Worm (Caenorhabditis elegans): ENCODE data around the gene tbb-4.

Gene tbb-4

ce11 chrX:9397401-9397800 is 39.3 kb downstream of the tbb-4 start, which contains the start of gene fln-2:
Gene fln-2, plus strand, starts transcription at chrX:9397701.
- TF ChIP-seq Y56A3A.18 (GFP tag; IDR thresholded peaks at IDR 0.05), result no peak
- no peak for TF ChIP-seq attf-5 (GFP tag; optimal IDR thresholded peaks at IDR 0.05)
- no peak for TF ChIP-seq xnd-1 (tag; optimal IDR thresholded peaks at IDR 0.05)
- no peak for TF ChIP-seq let-526 (GFP tag; IDR thresholded peaks at IDR 0.05)
- TF ChIP-seq dpff-1 (tag; optimal IDR thresholded peaks at IDR 0.05), result no peak
- no peak for TF ChIP-seq T26A5.8 (tag; optimal IDR thresholded peaks at IDR 0.05)
- no peak for TF ChIP-seq mxl-1 (tag; optimal IDR thresholded peaks at IDR 0.05)
- TF ChIP-seq egl-44 (GFP tag; IDR thresholded peaks at IDR 0.05), result no peak
- no peak for TF ChIP-seq ztf-26 (tag; optimal IDR thresholded peaks at IDR 0.05)
- TF ChIP-seq tbp1 (GFP tag; optimal IDR thresholded peaks at IDR 0.05), result no peak
- TF ChIP-seq gei-17 (GFP tag; optimal IDR thresholded peaks at IDR 0.05), result no peak
- TF ChIP-seq Y53F4B.3 (GFP tag; IDR thresholded peaks at IDR 0.05), result no peak
- TF ChIP-seq mcd-1 (GFP tag; IDR thresholded peaks at IDR 0.05), result no peak
- TF ChIP-seq nhr-27 (tag; optimal IDR thresholded peaks at IDR 0.05), result no peak
- no peak for TF ChIP-seq zfh-2 (GFP tag; conservative IDR thresholded peaks at IDR 0.05)
- TF ChIP-seq efl-1 (GFP tag; optimal IDR thresholded peaks at IDR 0.05), result no peak
- no peak for TF ChIP-seq B0261.1 (tag; optimal IDR thresholded peaks at IDR 0.05)
- TF ChIP-seq ekl-4 (GFP tag; IDR thresholded peaks at IDR 0.05), result no peak

- TF ChIP-seq zfh-2 (GFP tag; conservative IDR thresholded peaks at IDR 0.05) (no peak), hrde-1 (tag; optimal IDR thresholded peaks at IDR 0.05; ENCODE audit: borderline replicate concordance) (no peak), F39B2.1 (GFP tag; IDR thresholded peaks at IDR 0.05) (no peak), madf-10 (tag; optimal IDR thresholded peaks at IDR 0.05) (no peak), ekl-4 (GFP tag; IDR thresholded peaks at IDR 0.05) (no peak), F49E8.2 (tag; optimal IDR thresholded peaks at IDR 0.05; ENCODE audit: insufficient read depth) (no peak), aptf-3 (GFP tag; IDR thresholded peaks at IDR 0.05) (no peak), bed-1 (GFP tag; IDR thresholded peaks at IDR 0.05) (no peak), B0019.2 (GFP tag; conservative IDR thresholded peaks at IDR 0.05) (no peak), attf-3 (GFP tag; conservative IDR thresholded peaks at IDR 0.05) (no peak), hmg-1.2 (GFP tag; IDR thresholded peaks at IDR 0.05) (no peak), nhr-90 (tag; optimal IDR thresholded peaks at IDR 0.05) (no peak), ceh-27 (GFP tag; optimal IDR thresholded peaks at IDR 0.05) (no peak), ets-4 (GFP tag; optimal IDR thresholded peaks at IDR 0.05) (no peak), ZK185.1 (tag; optimal IDR thresholded peaks at IDR 0.05; ENCODE audit: poor library complexity, severe bottlenecking) (no peak), egl-18 (GFP tag; IDR thresholded peaks at IDR 0.05) (no peak)
Measured at ce11 chrX:9393750-9394149, 42.9 kb downstream of the tbb-4 start, which contains the start of gene C23F12.9. Gene C23F12.9, plus strand, starts transcription at chrX:9394050.

- TF ChIP-seq aptf-3 (GFP tag; IDR thresholded peaks at IDR 0.05) (no peak), somi-1 (GFP tag; optimal IDR thresholded peaks at IDR 0.05) (no peak), F39B2.1 (GFP tag; IDR thresholded peaks at IDR 0.05) (no peak), mxl-1 (tag; optimal IDR thresholded peaks at IDR 0.05) (no peak), pbrm-1 (GFP tag; IDR thresholded peaks at IDR 0.05) (no peak), Y56A3A.18 (GFP tag; IDR thresholded peaks at IDR 0.05) (no peak), nfyb-1 (GFP tag; IDR thresholded peaks at IDR 0.05) (no peak), lin-40 (tag; optimal IDR thresholded peaks at IDR 0.05) (no peak), ztf-25 (GFP tag; IDR thresholded peaks at IDR 0.05) (no peak), athp-1 (tag; optimal IDR thresholded peaks at IDR 0.05) (no peak), aptf-2 (GFP tag; conservative IDR thresholded peaks at IDR 0.05) (no peak), lsl-1 (GFP tag; optimal IDR thresholded peaks at IDR 0.05) (no peak), nfya-2 (GFP tag; IDR thresholded peaks at IDR 0.05) (no peak), ztf-6 (GFP tag; IDR thresholded peaks at IDR 0.05) (no peak), rpc-1 (optimal IDR thresholded peaks at IDR 0.05) (no peak), rpc-1 (tag; optimal IDR thresholded peaks at IDR 0.05) (no peak), B0336.3 (GFP tag; IDR thresholded peaks at IDR 0.05) (no peak), lag-1 (GFP tag; IDR thresholded peaks at IDR 0.05) (no peak), nhr-179 (tag; optimal IDR thresholded peaks at IDR 0.05) (no peak), madf-8 (GFP tag; conservative IDR thresholded peaks at IDR 0.05) (no peak)
Measured at ce11 chrX:9391345-9391744, 45.3 kb downstream of the tbb-4 start, which contains the start of gene C23F12.3. Gene C23F12.3, plus strand, starts transcription at chrX:9391645.
